Fruit fly (Drosophila melanogaster) whole organism: ENCODE data around the gene lark.

Source experiments
- CG8478 ChIP-seq: fragments of >200 bp; optimal IDR thresholded peaks from 2 replicates; lab custom pipeline; 2018; ENCODE audit warnings: inconsistent platforms
- Dll ChIP-seq: fragments of >200 bp; optimal IDR thresholded peaks from 2 replicates; lab custom pipeline; 2017
- EcR ChIP-seq, 2 experiments: fragments of >200 bp; optimal IDR thresholded peaks; 2 replicates each; lab custom pipeline; 2017; ENCODE audit warnings: missing biosample characterization in 2 of 2, missing genetic modification characterization in 2 of 2, missing genetic modification reagents in 2 of 2
- pan ChIP-seq: fragments of >200 bp; optimal IDR thresholded peaks from 2 replicates; lab custom pipeline; 2017
- psq ChIP-seq: fragments of >200 bp; optimal IDR thresholded peaks from 2 replicates; lab custom pipeline; 2017
- usp ChIP-seq: fragments of >200 bp; optimal IDR thresholded peaks from 2 replicates; lab custom pipeline; 2017; ENCODE audit warnings: missing biosample characterization, missing genetic modification characterization, mixed read lengths

The lark gene

DNA sequence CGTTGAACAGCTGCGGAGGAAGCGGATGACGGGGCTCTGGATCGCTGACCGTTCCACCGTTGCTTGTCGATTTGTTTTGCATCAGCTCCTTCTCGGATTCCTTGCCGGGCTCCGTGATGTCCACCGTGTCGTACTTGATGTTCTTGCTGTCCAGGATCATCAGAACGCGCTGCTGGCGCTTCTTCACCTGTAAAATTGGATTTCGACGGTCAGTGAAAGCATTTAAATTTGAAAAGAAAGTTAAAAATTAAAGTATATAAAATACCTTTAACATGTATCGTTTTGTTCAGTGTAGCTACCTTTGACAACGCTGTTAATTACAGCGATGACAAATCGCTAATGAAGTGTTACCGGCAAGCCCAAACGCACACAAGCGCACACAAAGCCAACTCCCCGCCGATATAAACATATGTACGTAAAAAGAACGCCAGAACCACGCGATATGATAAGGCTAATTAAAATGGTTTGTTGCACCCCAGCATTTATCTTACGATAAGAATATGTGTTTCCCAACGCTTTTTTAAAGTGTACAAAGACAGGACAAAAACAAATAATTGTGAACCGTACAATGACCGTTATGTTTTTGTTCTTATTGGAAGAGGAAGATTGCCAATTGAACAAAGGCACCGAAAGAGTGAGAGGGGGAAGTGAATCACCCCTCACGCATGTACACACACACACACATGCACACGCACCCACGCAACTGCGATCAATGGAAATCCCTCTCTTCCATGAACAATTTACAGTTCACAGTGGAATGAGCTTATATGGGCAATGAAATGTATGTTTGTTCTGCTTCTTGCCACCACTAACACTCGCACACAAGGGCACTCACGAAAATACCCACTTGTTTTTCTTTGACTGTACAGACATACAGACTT lies 29.0 kb downstream of the lark start:
- TF ChIP-seq CG8478: no peak
- TF ChIP-seq usp (GFP tag; lab: Kevin White, UChicago): no peak
- TF ChIP-seq Dll (lab: Kevin White, UChicago): no peak
- no peak for TF ChIP-seq pan (lab: Kevin White, UChicago)
- no peak for TF ChIP-seq EcR (GFP tag; optimal IDR thresholded peaks at IDR 0.05; lab: Kevin White, UChicago)
- no peak for TF ChIP-seq psq

DNA sequence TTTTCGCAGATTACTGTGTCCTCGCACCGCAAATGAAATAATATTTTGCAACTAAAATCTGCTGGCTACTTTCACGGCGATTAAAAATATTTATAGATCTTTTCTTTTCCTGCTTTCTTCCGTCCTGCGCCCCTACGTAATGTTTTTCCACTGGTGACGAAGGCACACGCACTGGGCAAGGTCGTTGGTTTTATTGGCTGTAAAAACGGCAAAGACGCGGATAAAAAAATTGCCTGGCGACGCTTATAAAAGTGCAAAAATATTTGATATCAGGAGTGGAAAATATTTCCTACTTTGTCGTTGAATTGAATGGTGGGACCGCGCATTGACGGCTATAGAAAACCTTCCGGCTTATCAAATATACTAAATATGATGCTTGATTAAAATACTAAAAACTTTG lies 29.9 kb downstream of the lark start, which contains the start of gene Sh3beta:
Gene Sh3beta, minus strand, starts transcription at position 327 of the 400 bp plus-strand sequence.
- TF ChIP-seq pan (lab: Kevin White, UChicago): no peak
- no peak for TF ChIP-seq EcR (GFP tag; optimal IDR thresholded peaks at IDR 0.05; lab: Kevin White, UChicago)
- no peak for TF ChIP-seq Dll (lab: Kevin White, UChicago)
- TF ChIP-seq usp (GFP tag; lab: Kevin White, UChicago): no peak
- no peak for TF ChIP-seq CG8478
- TF ChIP-seq psq: no peak

dm6 chr3L:7369543-7369942 lies 30.5 kb downstream of the lark start, which contains the start of gene akirin:
Gene akirin (plus strand): TSS chr3L:7369843.
- no peak for TF ChIP-seq EcR (GFP tag; optimal IDR thresholded peaks at IDR 0.05; lab: Kevin White, UChicago)
- no peak for TF ChIP-seq psq
- TF ChIP-seq Dll (lab: Kevin White, UChicago): no peak
- no peak for TF ChIP-seq CG8478
- TF ChIP-seq usp (GFP tag; lab: Kevin White, UChicago): no peak
- no peak for TF ChIP-seq pan (lab: Kevin White, UChicago)

DNA sequence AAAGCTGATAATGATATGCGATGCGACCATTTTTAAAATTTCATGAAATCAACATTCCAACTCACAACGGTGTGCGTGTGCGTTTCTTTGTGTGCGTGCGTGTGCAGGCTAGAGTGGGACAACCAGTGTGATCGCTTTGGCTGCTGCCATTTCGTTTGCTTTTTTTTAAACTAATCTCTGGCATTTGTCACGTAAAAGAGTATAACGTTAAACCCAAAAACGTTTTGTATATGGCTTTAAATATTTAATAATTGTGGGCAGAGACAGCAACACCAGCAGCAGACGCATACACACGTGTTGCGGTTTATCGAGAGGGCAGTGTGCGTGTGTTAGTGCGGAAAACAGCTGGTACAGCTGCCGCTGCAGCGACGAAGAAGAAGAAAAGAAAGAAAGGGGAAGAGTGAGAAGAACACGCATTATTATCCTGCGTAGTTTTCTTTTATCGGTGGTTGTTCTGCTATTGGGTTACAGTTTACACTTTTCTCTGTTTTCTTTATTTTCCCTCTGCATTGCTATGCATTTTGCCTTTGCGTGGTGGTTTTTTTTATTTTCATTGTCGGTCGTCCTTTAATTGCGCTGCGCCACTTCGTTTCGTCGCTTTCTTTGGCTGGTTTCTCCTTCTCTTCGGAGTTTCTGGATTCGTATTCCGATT lies 31.3 kb downstream of the lark start:
- TF ChIP-seq usp (GFP tag; lab: Kevin White, UChicago) (no peak), CG8478 (peak; percentile 79)

- no peak for TF ChIP-seq Dll (lab: Kevin White, UChicago)
- TF ChIP-seq pan (lab: Kevin White, UChicago): no peak
- no peak for TF ChIP-seq CG8478
- TF ChIP-seq EcR (GFP tag; optimal IDR thresholded peaks at IDR 0.05; lab: Kevin White, UChicago): no peak
- no peak for TF ChIP-seq usp (GFP tag; lab: Kevin White, UChicago)
- no peak for TF ChIP-seq psq
Observed at dm6 chr3L:7371290-7371689, 32.2 kb downstream of the lark start.

DNA sequence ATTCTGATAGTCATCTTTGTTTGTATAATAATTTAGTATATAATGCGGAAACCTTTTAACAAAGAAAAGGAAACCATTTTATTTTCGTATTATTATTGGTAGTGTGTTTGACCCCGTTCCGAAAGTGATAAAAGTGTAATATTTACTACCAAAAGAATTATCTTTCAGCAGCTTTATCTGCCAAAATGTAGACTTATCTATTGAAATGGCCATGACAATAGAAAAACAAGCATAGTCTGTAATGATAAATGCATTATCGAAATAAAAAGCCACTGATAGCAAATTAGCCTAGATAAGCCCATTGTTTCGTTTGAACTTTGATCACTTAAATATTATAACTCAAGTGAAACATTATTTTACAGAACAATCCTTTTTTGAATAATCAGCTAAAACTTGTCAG lies 37.1 kb downstream of the lark start:
- TF ChIP-seq usp (GFP tag; lab: Kevin White, UChicago) (no peak), pan (lab: Kevin White, UChicago) (no peak), Dll (lab: Kevin White, UChicago) (no peak), CG8478 (no peak), psq (no peak), EcR (GFP tag; optimal IDR thresholded peaks at IDR 0.05; lab: Kevin White, UChicago) (no peak)

DNA sequence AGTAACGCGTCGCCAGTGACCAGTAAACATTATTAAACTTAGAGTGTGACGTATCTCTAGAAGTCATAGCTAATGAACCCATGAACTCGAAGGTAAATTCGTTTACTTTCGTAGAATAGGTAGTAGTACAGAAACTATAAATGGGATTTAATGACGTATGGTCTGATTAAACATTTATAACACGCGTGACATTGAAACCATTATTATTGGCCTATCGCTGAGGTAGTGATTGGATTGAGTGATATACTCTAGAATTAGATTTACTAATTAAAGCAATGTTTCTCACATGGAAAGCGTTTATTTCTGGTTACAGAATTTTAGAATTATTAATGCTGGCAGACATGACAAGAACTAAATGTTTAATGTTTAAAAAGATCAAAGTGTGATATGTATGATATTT lies 37.8 kb downstream of the lark start:
- no peak for TF ChIP-seq pan (lab: Kevin White, UChicago)
- no peak for TF ChIP-seq CG8478
- TF ChIP-seq Dll (lab: Kevin White, UChicago): no peak
- TF ChIP-seq EcR (GFP tag; optimal IDR thresholded peaks at IDR 0.05; lab: Kevin White, UChicago): no peak
- no peak for TF ChIP-seq usp (GFP tag; lab: Kevin White, UChicago)
- no peak for TF ChIP-seq psq

DNA sequence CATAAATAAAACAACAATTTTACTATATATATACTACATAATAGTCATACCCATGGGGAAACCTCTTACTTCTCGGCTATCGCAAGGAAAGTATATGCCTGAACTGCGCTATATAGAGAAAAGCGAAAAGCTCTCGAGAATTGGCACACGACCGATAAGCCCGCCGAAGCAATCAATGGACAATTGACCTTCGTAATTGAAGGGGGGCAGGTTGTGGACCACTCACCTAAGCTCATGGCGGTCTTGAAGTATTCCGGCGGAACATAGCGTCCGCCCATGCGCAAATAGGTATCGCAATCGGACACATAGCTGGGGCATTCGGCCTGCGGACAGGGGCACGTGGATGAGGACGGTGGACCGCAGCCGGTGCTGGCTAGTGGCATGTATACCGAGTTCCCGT lies 41.3 kb downstream of the lark start:
- no peak for TF ChIP-seq usp (GFP tag; lab: Kevin White, UChicago)
- TF ChIP-seq EcR (GFP tag; optimal IDR thresholded peaks at IDR 0.05; lab: Kevin White, UChicago): no peak
- TF ChIP-seq CG8478: no peak
- no peak for TF ChIP-seq Dll (lab: Kevin White, UChicago)
- no peak for TF ChIP-seq psq
- TF ChIP-seq pan (lab: Kevin White, UChicago): no peak

- TF ChIP-seq psq: no peak
- TF ChIP-seq usp (GFP tag; lab: Kevin White, UChicago): no peak
- no peak for TF ChIP-seq pan (lab: Kevin White, UChicago)
- no peak for TF ChIP-seq EcR (GFP tag; optimal IDR thresholded peaks at IDR 0.05; lab: Kevin White, UChicago)
- TF ChIP-seq CG8478: no peak
- no peak for TF ChIP-seq Dll (lab: Kevin White, UChicago)
Observed at dm6 chr3L:7381359-7381976, 42.4 kb downstream of the lark start, which contains the start of the genes SMSr and smid. Gene SMSr (minus strand): TSS chr3L:7381474. Gene smid (plus strand): TSS chr3L:7381614.

- TF ChIP-seq psq (no peak), CG8478 (no peak), EcR (GFP tag; optimal IDR thresholded peaks at IDR 0.05; lab: Kevin White, UChicago) (no peak), Dll (lab: Kevin White, UChicago) (no peak)
Observed at dm6 chr3L:7387814-7388213, 48.7 kb downstream of the lark start, which contains the start of gene CG8564. Gene CG8564 (minus strand): TSS chr3L:7387914.

dm6 chr3L:7390004-7390403 lies 50.9 kb downstream of the lark start:
- no peak for TF ChIP-seq usp (GFP tag; lab: Kevin White, UChicago)
- no peak for TF ChIP-seq Dll (lab: Kevin White, UChicago)
- TF ChIP-seq psq: no peak
- TF ChIP-seq pan (lab: Kevin White, UChicago): no peak
- no peak for TF ChIP-seq CG8478
- no peak for TF ChIP-seq EcR (GFP tag; optimal IDR thresholded peaks at IDR 0.05; lab: Kevin White, UChicago)
